Fruit fly (Drosophila melanogaster) S2 (cell line): Measurements from ENCODE around the gene ETHR.

Source experiments
- CG8478 ChIP-seq: fragments of >200 bp; optimal IDR thresholded peaks from 2 replicates; lab custom pipeline; 2018
- CTCF ChIP-seq, 2 experiments: fragments of >200 bp; optimal IDR thresholded peaks; 2 replicates each; lab custom pipeline; 2018

dm6 chr3R:21241332-21241731 is 5.5 kb upstream of the ETHR start:
- TF ChIP-seq CG8478 (lab: Kevin White, UChicago) (no peak), CTCF (optimal IDR thresholded peaks at IDR 0.05; lab: Kevin White, UChicago) (no peak)
